Worm (Caenorhabditis elegans): ENCODE data around the gene atg-4.2.

DNA sequence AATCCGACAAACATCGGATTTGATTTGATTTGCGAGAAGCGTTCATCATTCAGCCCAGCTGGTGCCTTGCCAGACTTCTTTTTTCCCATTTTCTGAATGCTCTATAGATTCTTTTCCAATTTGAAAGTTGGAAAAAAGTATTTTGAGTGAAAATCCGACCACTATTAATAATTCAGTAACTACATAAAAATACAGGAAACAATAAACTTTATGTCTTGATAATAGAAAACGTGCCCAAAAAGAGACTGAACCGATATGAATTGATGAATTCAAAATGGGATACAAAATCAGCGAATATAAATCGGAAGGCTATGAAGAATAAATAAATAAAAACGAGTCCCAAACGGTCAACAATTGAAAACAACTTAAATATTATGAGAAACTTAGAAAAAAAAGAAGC, 36.1 kb upstream of the atg-4.2 start, which contains the start of gene F58B3.4:
- no peak for TF ChIP-seq sox-4 (tag; optimal IDR thresholded peaks at IDR 0.05)
- TF ChIP-seq eyg-1 (tag; optimal IDR thresholded peaks at IDR 0.05), result no peak
- TF ChIP-seq che-1 (tag; optimal IDR thresholded peaks at IDR 0.05), result no peak
- no peak for TF ChIP-seq ama-1 (optimal IDR thresholded peaks at IDR 0.05)
- TF ChIP-seq unc-55 (GFP tag; optimal IDR thresholded peaks at IDR 0.05), result no peak
- TF ChIP-seq nhr-11 (tag; optimal IDR thresholded peaks at IDR 0.05), result no peak
- TF ChIP-seq pag-3 (tag; optimal IDR thresholded peaks at IDR 0.05; ENCODE audit: borderline replicate concordance), result no peak
- TF ChIP-seq pha-4 (tag; optimal IDR thresholded peaks at IDR 0.05), result no peak
- no peak for TF ChIP-seq tbx-7 (tag; optimal IDR thresholded peaks at IDR 0.05)
- no peak for TF ChIP-seq elt-2 (tag; optimal IDR thresholded peaks at IDR 0.05)
- no peak for TF ChIP-seq zip-5 (tag; optimal IDR thresholded peaks at IDR 0.05)
- TF ChIP-seq ceh-24 (tag; optimal IDR thresholded peaks at IDR 0.05), result no peak

All from whole organism, late embryonic.